Worm (Caenorhabditis elegans) whole organism, L3 larva: ENCODE measurements around the gene puf-9.

ENCODE experiments used
- R02D3.7 ChIP-seq: fragments of 150-350 bp; optimal IDR thresholded peaks from 2 replicates; lab custom pipeline; 2014; ENCODE audit warnings: missing biosample characterization, missing genetic modification characterization
- ZK546.5 ChIP-seq: sonication (generic microtip); optimal IDR thresholded peaks from 2 replicates; lab custom pipeline; 2017; ENCODE audit warnings: missing biosample characterization, missing genetic modification characterization
- aly-2 ChIP-seq: fragments of 150-350 bp; optimal IDR thresholded peaks from 2 replicates; lab custom pipeline; 2014; ENCODE audit warnings: missing biosample characterization, missing genetic modification characterization
- ama-1 ChIP-seq: fragments of 150-350 bp; optimal IDR thresholded peaks from 2 replicates; lab custom pipeline; 2018
- ceh-28 ChIP-seq: fragments of 150-350 bp; optimal IDR thresholded peaks from 2 replicates; lab custom pipeline; 2014; ENCODE audit warnings: missing biosample characterization, missing genetic modification reagents, missing genetic modification characterization
- ceh-9 ChIP-seq: sonication (generic microtip); optimal IDR thresholded peaks from 2 replicates; lab custom pipeline; 2018; ENCODE audit warnings: missing biosample characterization, missing genetic modification characterization
- daf-12 ChIP-seq: fragments of 150-350 bp; optimal IDR thresholded peaks from 2 replicates; lab custom pipeline; 2014; ENCODE audit warnings: missing biosample characterization, missing genetic modification reagents, missing genetic modification characterization
- egl-27 ChIP-seq: sonication (generic microtip); optimal IDR thresholded peaks from 4 replicates; lab custom pipeline; 2017; ENCODE audit warnings: missing biosample characterization, missing genetic modification reagents, missing genetic modification characterization
- elt-1 ChIP-seq: fragments of 150-350 bp; optimal IDR thresholded peaks from 2 replicates; lab custom pipeline; 2014; ENCODE audit warnings: missing biosample characterization, missing genetic modification characterization
- elt-2 ChIP-seq: sonication (generic microtip); optimal IDR thresholded peaks from 2 replicates; lab custom pipeline; 2016; ENCODE audit warnings: missing genetic modification reagents, mild to moderate bottlenecking, missing genetic modification characterization, missing compliant biosample characterization
- elt-3 ChIP-seq, 3 experiments: fragments of 150-350 bp in 1 of 3; sonication (generic microtip) in 2 of 3; optimal IDR thresholded peaks; 2 replicates in 2 of 3; 4 replicates in 1 of 3; lab custom pipeline; 2014 to 2017; ENCODE audit warnings: missing biosample characterization in 3 of 3, missing genetic modification characterization in 3 of 3
- eor-1 ChIP-seq, 2 experiments: fragments of 150-350 bp; optimal IDR thresholded peaks; 2 replicates each; lab custom pipeline; 2014 to 2018; ENCODE audit warnings: missing biosample characterization in 2 of 2, missing genetic modification characterization in 2 of 2
- fkh-2 ChIP-seq: fragments of 150-350 bp; optimal IDR thresholded peaks from 2 replicates; lab custom pipeline; 2014; ENCODE audit warnings: missing biosample characterization, missing genetic modification reagents, missing genetic modification characterization
- hmg-11 ChIP-seq: sonication (generic microtip); optimal IDR thresholded peaks from 2 replicates; lab custom pipeline; 2016; ENCODE audit warnings: missing genetic modification characterization, missing compliant biosample characterization
- jun-1 ChIP-seq: fragments of 150-350 bp; optimal IDR thresholded peaks from 2 replicates; lab custom pipeline; 2014; ENCODE audit warnings: missing biosample characterization, missing genetic modification reagents, missing genetic modification characterization
- lin-15B ChIP-seq: fragments of 150-350 bp; optimal IDR thresholded peaks from 2 replicates; lab custom pipeline; 2014; ENCODE audit warnings: missing biosample characterization, missing genetic modification characterization
- lin-39 ChIP-seq: fragments of 150-350 bp; optimal IDR thresholded peaks from 2 replicates; lab custom pipeline; 2018; ENCODE audit warnings: missing biosample characterization, missing genetic modification reagents, missing genetic modification characterization
- mdl-1 ChIP-seq: fragments of 150-350 bp; optimal IDR thresholded peaks from 2 replicates; lab custom pipeline; 2014; ENCODE audit warnings: missing biosample characterization, missing genetic modification characterization
- mml-1 ChIP-seq: fragments of 150-350 bp; sonication (generic microtip); optimal IDR thresholded peaks from 3 replicates; lab custom pipeline; 2014; ENCODE audit warnings: missing biosample characterization, missing genetic modification characterization
- nfya-1 ChIP-seq: sonication (generic microtip); optimal IDR thresholded peaks from 2 replicates; lab custom pipeline; 2017; ENCODE audit warnings: missing genetic modification characterization, mild to moderate bottlenecking, missing compliant biosample characterization, antibody characterized with exemption, moderate library complexity; ENCODE audit not compliant: insufficient read depth
- nhr-11 ChIP-seq: fragments of 150-350 bp; optimal IDR thresholded peaks from 2 replicates; lab custom pipeline; 2014; ENCODE audit warnings: missing biosample characterization, missing genetic modification characterization
- nhr-12 ChIP-seq: fragments of 150-350 bp; optimal IDR thresholded peaks from 2 replicates; lab custom pipeline; 2014; ENCODE audit warnings: missing biosample characterization, missing genetic modification characterization
- nhr-23 ChIP-seq: fragments of 150-350 bp; optimal IDR thresholded peaks from 2 replicates; lab custom pipeline; 2014; ENCODE audit warnings: missing biosample characterization, missing genetic modification reagents, missing genetic modification characterization
- nhr-237 ChIP-seq: fragments of 150-350 bp; optimal IDR thresholded peaks from 2 replicates; lab custom pipeline; 2014; ENCODE audit warnings: missing biosample characterization, missing genetic modification characterization
- nhr-25 ChIP-seq: sonication (generic microtip); optimal IDR thresholded peaks from 2 replicates; lab custom pipeline; 2017; ENCODE audit warnings: missing biosample characterization, missing genetic modification characterization
- nhr-43 ChIP-seq: sonication (generic microtip); optimal IDR thresholded peaks from 2 replicates; lab custom pipeline; 2016; ENCODE audit warnings: mild to moderate bottlenecking, missing genetic modification characterization, missing compliant biosample characterization; ENCODE audit not compliant: poor library complexity, severe bottlenecking
- nhr-67 ChIP-seq: fragments of 150-350 bp; optimal IDR thresholded peaks from 2 replicates; lab custom pipeline; 2014; ENCODE audit warnings: missing biosample characterization, missing genetic modification characterization
- nhr-76 ChIP-seq: fragments of 150-350 bp; sonication (generic microtip); optimal IDR thresholded peaks from 5 replicates; lab custom pipeline; 2014; ENCODE audit warnings: missing biosample characterization, missing genetic modification characterization
- nhr-77 ChIP-seq: fragments of 150-350 bp; optimal IDR thresholded peaks from 2 replicates; lab custom pipeline; 2014; ENCODE audit warnings: missing biosample characterization, missing genetic modification characterization
- pha-4 ChIP-seq: fragments of 150-350 bp; optimal IDR thresholded peaks from 2 replicates; lab custom pipeline; 2014; ENCODE audit warnings: missing biosample characterization, missing genetic modification reagents, missing genetic modification characterization
- pqm-1 ChIP-seq: fragments of 150-350 bp; optimal IDR thresholded peaks from 2 replicates; lab custom pipeline; 2017; ENCODE audit warnings: missing biosample characterization, missing genetic modification characterization, inconsistent platforms
- sea-2 ChIP-seq: fragments of 150-350 bp; sonication (generic microtip); optimal IDR thresholded peaks from 4 replicates; lab custom pipeline; 2014; ENCODE audit warnings: missing biosample characterization, missing genetic modification reagents, missing genetic modification characterization
- unc-62 ChIP-seq: fragments of 150-350 bp; sonication (generic microtip); optimal IDR thresholded peaks from 4 replicates; lab custom pipeline; 2014; ENCODE audit warnings: missing biosample characterization, missing genetic modification reagents, missing genetic modification characterization
- zag-1 ChIP-seq: fragments of 150-350 bp; optimal IDR thresholded peaks from 2 replicates; lab custom pipeline; 2014; ENCODE audit warnings: missing biosample characterization, missing genetic modification characterization
- ztf-11 ChIP-seq: fragments of 150-350 bp; optimal IDR thresholded peaks from 2 replicates; lab custom pipeline; 2014; ENCODE audit warnings: missing biosample characterization, missing genetic modification characterization
- ztf-4 ChIP-seq: fragments of 150-350 bp; optimal IDR thresholded peaks from 2 replicates; lab custom pipeline; 2014; ENCODE audit warnings: missing biosample characterization, missing genetic modification characterization

Gene puf-9

ce11 chrX:5826976-5827375 lies 14.4 kb upstream of the puf-9 start:
- no peak for TF ChIP-seq ama-1 (lab: Kevin White, UChicago)
- no peak for TF ChIP-seq mml-1
- no peak for TF ChIP-seq zag-1 (tag; lab: Kevin White, UChicago)
- TF ChIP-seq ZK546.5 (tag; lab: Kevin White, UChicago): no peak
- TF ChIP-seq nhr-12 (tag; lab: Kevin White, UChicago): no peak
- no peak for TF ChIP-seq nhr-77 (tag; lab: Kevin White, UChicago)
- TF ChIP-seq ceh-9 (tag; lab: Kevin White, UChicago): no peak
- TF ChIP-seq pha-4 (tag; lab: Kevin White, UChicago): no peak
- TF ChIP-seq egl-27 (tag; lab: Kevin White, UChicago): no peak
- no peak for TF ChIP-seq ceh-28 (tag; lab: Kevin White, UChicago)
- no peak for TF ChIP-seq nhr-43 (tag; lab: Kevin White, UChicago)
- no peak for TF ChIP-seq elt-1 (tag; lab: Kevin White, UChicago)

ce11 chrX:5828085-5828484 lies 13.3 kb upstream of the puf-9 start:
- peak; percentile 17 for TF ChIP-seq nfya-1
- peak in 1 of 3 experiments; percentile 3 for TF ChIP-seq elt-3 (tag; optimal IDR thresholded peaks at IDR 0.05; lab: Kevin White, UChicago)
- TF ChIP-seq nhr-11 (tag; lab: Kevin White, UChicago): no peak
- peak; percentile 57 for TF ChIP-seq nhr-43 (tag; lab: Kevin White, UChicago)
- no peak for TF ChIP-seq ztf-4 (tag; lab: Kevin White, UChicago)
- peak; percentile 82 for TF ChIP-seq unc-62 (GFP tag; lab: Kevin White, UChicago)
- peak; percentile 36 for TF ChIP-seq elt-1 (tag; lab: Kevin White, UChicago)
- TF ChIP-seq mdl-1: no peak
- peak; percentile 95 for TF ChIP-seq nhr-25 (tag; lab: Kevin White, UChicago)
- peak; percentile 79 for TF ChIP-seq nhr-23 (tag; lab: Kevin White, UChicago)

- TF ChIP-seq R02D3.7 (tag; lab: Kevin White, UChicago) (no peak), nhr-237 (tag; lab: Kevin White, UChicago) (no peak), nhr-76 (tag; lab: Kevin White, UChicago) (no peak), nhr-25 (tag; lab: Kevin White, UChicago) (no peak), sea-2 (GFP tag; lab: Kevin White, UChicago) (no peak), nhr-77 (tag; lab: Kevin White, UChicago) (no peak), lin-39 (tag; lab: Kevin White, UChicago) (no peak), lin-15B (tag; lab: Kevin White, UChicago) (no peak), ceh-28 (tag; lab: Kevin White, UChicago) (peak; percentile 9), fkh-2 (tag; lab: Kevin White, UChicago) (no peak), pqm-1 (tag; lab: Kevin White, UChicago) (peak; percentile 53), nhr-67 (tag; lab: Kevin White, UChicago) (no peak), eor-1 (tag; optimal IDR thresholded peaks at IDR 0.05; lab: Kevin White, UChicago) (no peak), mdl-1 (no peak), elt-2 (tag; lab: Kevin White, UChicago) (peak; percentile 51), zag-1 (tag; lab: Kevin White, UChicago) (no peak), ztf-11 (no peak), unc-62 (GFP tag; lab: Kevin White, UChicago) (no peak), elt-1 (tag; lab: Kevin White, UChicago) (no peak), hmg-11 (tag; lab: Kevin White, UChicago) (no peak), daf-12 (no peak), nhr-23 (tag; lab: Kevin White, UChicago) (no peak), aly-2 (tag; lab: Kevin White, UChicago) (no peak), ztf-4 (tag; lab: Kevin White, UChicago) (no peak), nhr-11 (tag; lab: Kevin White, UChicago) (no peak)
- TF ChIP-seq, all 47 proteins: peak for 3
Measured at ce11 chrX:5829175-5829574, 12.2 kb upstream of the puf-9 start, which contains the start of gene acp-5. Gene acp-5, plus strand, starts transcription at chrX:5829435.

ce11 chrX:5831827-5832226 lies 9.6 kb upstream of the puf-9 start:
- peak; percentile 14 for TF ChIP-seq jun-1 (tag; lab: Kevin White, UChicago)
- peak; percentile 63 for TF ChIP-seq pqm-1 (tag; lab: Kevin White, UChicago)
- TF ChIP-seq elt-2 (tag; lab: Kevin White, UChicago): peak; percentile 50
- TF ChIP-seq ama-1 (lab: Kevin White, UChicago): no peak
